Worm (Caenorhabditis elegans) whole organism, early embryonic: ENCODE measurements around the gene C08B6.3.

Experiments used
- aly-1 ChIP-seq: sonication (generic microtip); optimal IDR thresholded peaks from 2 replicates; lab custom pipeline; 2016; ENCODE audit warnings: missing genetic modification characterization, missing compliant biosample characterization
- ama-1 ChIP-seq: fragments of 150-350 bp; optimal IDR thresholded peaks from 2 replicates; lab custom pipeline; 2014
- flt-1 ChIP-seq: fragments of 200-800 bp; sonication (Bioruptor generic); IDR thresholded peaks from 2 replicates; pipeline ENCODE4 v1.3.6; 2022; ENCODE audit warnings: missing genetic modification characterization, missing compliant biosample characterization
- hmbx-1 ChIP-seq: sonication (generic microtip); optimal IDR thresholded peaks from 2 replicates; lab custom pipeline; 2016; ENCODE audit warnings: mild to moderate bottlenecking, missing genetic modification characterization, missing compliant biosample characterization
- hmg-4 ChIP-seq: fragments of 200-800 bp; sonication (Bioruptor generic); optimal IDR thresholded peaks from 2 replicates; lab custom pipeline; 2018; ENCODE audit warnings: mild to moderate bottlenecking, missing genetic modification characterization, missing compliant biosample characterization
- hnd-1 ChIP-seq: sonication (generic microtip); optimal IDR thresholded peaks from 2 replicates; lab custom pipeline; 2016; ENCODE audit warnings: missing genetic modification characterization, missing compliant biosample characterization
- scrt-1 ChIP-seq: fragments of 200-800 bp; sonication (Bioruptor generic); IDR thresholded peaks from 2 replicates; pipeline ENCODE4 v1.3.6; 2022; ENCODE audit warnings: missing genetic modification characterization, missing compliant biosample characterization
- tbx-11 ChIP-seq: fragments of 200-800 bp; sonication (Bioruptor generic); IDR thresholded peaks from 2 replicates; pipeline ENCODE4 v1.3.6; 2022; ENCODE audit warnings: missing genetic modification characterization, missing compliant biosample characterization
- tbx-37 ChIP-seq: fragments of 200-800 bp; sonication (Bioruptor generic); conservative IDR thresholded peaks from 2 replicates; pipeline ENCODE4 v1.3.6; 2022; ENCODE audit warnings: missing genetic modification reagents, missing genetic modification characterization, missing compliant biosample characterization

DNA sequence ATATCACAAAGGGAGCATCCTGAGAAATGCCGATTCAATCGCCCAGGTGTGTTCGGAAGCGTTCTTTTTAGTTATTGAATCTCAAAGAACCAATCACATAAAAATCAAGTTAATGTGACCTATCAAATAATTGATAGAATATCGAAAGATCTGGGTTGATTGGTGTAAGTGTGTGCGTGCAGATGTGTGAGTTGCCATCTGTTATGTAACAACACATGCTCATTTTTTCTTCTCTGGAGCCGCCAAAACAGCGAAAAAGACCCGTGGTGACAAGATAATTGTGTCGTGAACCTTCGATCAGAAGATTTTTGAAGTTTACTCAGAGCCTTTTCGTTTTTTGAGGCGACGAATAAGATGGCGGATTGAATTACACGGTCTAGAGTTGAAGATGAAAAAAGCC is 34.7 kb upstream of the C08B6.3 start:
- TF ChIP-seq flt-1 (no peak), scrt-1 (GFP tag; lab: Robert Waterston, UW) (no peak), ama-1 (lab: Kevin White, UChicago) (no peak), tbx-11 (GFP tag; lab: Robert Waterston, UW) (no peak), hmbx-1 (no peak), tbx-37 (GFP tag; lab: Robert Waterston, UW) (no peak), hnd-1 (tag; lab: Kevin White, UChicago) (no peak), aly-1 (no peak), hmg-4 (GFP tag; lab: Kevin White, UChicago) (no peak)
